Worm (Caenorhabditis elegans) whole organism, L4 larva: ENCODE measurements around the gene nlp-58.

Experiments used
- ama-1 ChIP-seq: fragments of 150-350 bp; optimal IDR thresholded peaks from 2 replicates; lab custom pipeline; 2014; ENCODE audit warnings: inconsistent platforms, mixed read lengths
- ceh-20 ChIP-seq: fragments of 200-800 bp; sonication (Bioruptor generic); IDR thresholded peaks from 2 replicates; pipeline ENCODE4 v1.3.6; 2022; ENCODE audit warnings: missing genetic modification reagents, missing genetic modification characterization, missing compliant biosample characterization
- ceh-82 ChIP-seq: sonication (generic microtip); optimal IDR thresholded peaks from 2 replicates; lab custom pipeline; 2017; ENCODE audit warnings: missing biosample characterization, missing genetic modification characterization
- lin-13 ChIP-seq: fragments of 150-350 bp; optimal IDR thresholded peaks from 2 replicates; lab custom pipeline; 2014; ENCODE audit warnings: missing biosample characterization, missing genetic modification reagents, missing genetic modification characterization
- mes-2 ChIP-seq: sonication (generic microtip); optimal IDR thresholded peaks from 2 replicates; lab custom pipeline; 2016; ENCODE audit warnings: missing genotype, mild to moderate bottlenecking, missing genetic modification characterization, missing compliant biosample characterization; ENCODE audit not compliant: poor library complexity, severe bottlenecking
- mxl-3 ChIP-seq: fragments of 200-800 bp; sonication (Bioruptor generic); optimal IDR thresholded peaks from 2 replicates; lab custom pipeline; 2018; ENCODE audit warnings: mild to moderate bottlenecking, missing genetic modification characterization, missing compliant biosample characterization
- nhr-10 ChIP-seq: fragments of 150-350 bp; optimal IDR thresholded peaks from 2 replicates; lab custom pipeline; 2014; ENCODE audit warnings: missing biosample characterization, missing genetic modification characterization
- snpc-4 ChIP-seq: fragments of 150-350 bp; optimal IDR thresholded peaks from 2 replicates; lab custom pipeline; 2014; ENCODE audit warnings: missing biosample characterization, missing genetic modification characterization
- unc-62 ChIP-seq, 3 experiments: fragments of 150-350 bp in 1 of 3; sonication (generic microtip); optimal IDR thresholded peaks in 2 of 3; peaks in 1 of 3; 1 replicate in 1 of 3; 2 replicates in 2 of 3; lab custom pipeline; 2014 to 2017; ENCODE audit warnings: missing biosample characterization in 3 of 3, missing genetic modification characterization in 3 of 3, missing genetic modification reagents in 3 of 3, missing genotype in 1 of 3
- ztf-11 ChIP-seq: fragments of 150-350 bp; optimal IDR thresholded peaks from 2 replicates; lab custom pipeline; 2014; ENCODE audit warnings: missing biosample characterization, missing genetic modification characterization

DNA sequence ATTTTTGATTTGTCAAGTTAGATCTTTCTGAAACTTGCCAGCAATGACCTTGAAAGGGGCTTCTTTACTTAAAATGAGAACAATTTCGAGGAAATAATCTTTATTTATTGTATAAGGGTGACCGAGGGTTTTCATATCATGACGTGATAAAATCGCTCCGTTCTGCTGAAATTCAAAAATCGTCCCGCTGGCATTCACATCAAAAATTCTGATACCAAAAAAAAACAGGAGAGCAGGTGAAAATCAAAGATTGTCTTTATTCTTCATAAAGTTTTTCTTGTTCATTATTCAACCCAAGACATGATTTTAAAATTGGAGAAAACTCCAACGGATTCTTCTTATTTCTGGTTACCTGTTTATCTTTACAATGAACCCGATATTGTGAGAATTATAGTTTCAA is 4.6 kb downstream of the nlp-58 start, which contains the start of gene sre-28:
- TF ChIP-seq ceh-20 = no peak
- no peak for TF ChIP-seq ztf-11 (tag; lab: Kevin White, UChicago)
- no peak for TF ChIP-seq ama-1
- peak in 1 of 2 experiments; percentile 19 for TF ChIP-seq unc-62 (GFP tag; optimal IDR thresholded peaks at IDR 0.05 in 1 of 2; lab: Kevin White, UChicago)
- TF ChIP-seq unc-62 (tag; optimal IDR thresholded peaks at IDR 0.05; lab: Kevin White, UChicago) = no peak
- TF ChIP-seq ceh-82 (tag; lab: Kevin White, UChicago) = no peak
- TF ChIP-seq nhr-10 (tag; lab: Kevin White, UChicago) = no peak
- TF ChIP-seq mxl-3 (GFP tag; lab: Kevin White, UChicago) = no peak
- no peak for TF ChIP-seq snpc-4 (tag; lab: Kevin White, UChicago)
- no peak for TF ChIP-seq lin-13 (GFP tag; lab: Kevin White, UChicago)
- no peak for TF ChIP-seq mes-2 (tag; lab: Kevin White, UChicago)
